Worm (Caenorhabditis elegans) whole organism, early embryonic: ENCODE results near the gene W07G4.2.

Experiments
- B0310.2 ChIP-seq: sonication (generic microtip); optimal IDR thresholded peaks from 2 replicates; lab custom pipeline; 2016; ENCODE audit warnings: mild to moderate bottlenecking, missing genetic modification characterization, missing compliant biosample characterization
- F13C5.2 ChIP-seq: sonication (generic microtip); optimal IDR thresholded peaks from 2 replicates; lab custom pipeline; 2017; ENCODE audit warnings: mild to moderate bottlenecking, missing genetic modification characterization, inconsistent platforms, missing compliant biosample characterization
- aly-1 ChIP-seq: sonication (generic microtip); optimal IDR thresholded peaks from 2 replicates; lab custom pipeline; 2016; ENCODE audit warnings: missing genetic modification characterization, missing compliant biosample characterization
- ama-1 ChIP-seq: fragments of 150-350 bp; optimal IDR thresholded peaks from 2 replicates; lab custom pipeline; 2014
- ceh-13 ChIP-seq: fragments of 200-800 bp; sonication (Bioruptor generic); optimal IDR thresholded peaks from 2 replicates; lab custom pipeline; 2018; ENCODE audit warnings: mild to moderate bottlenecking, missing genetic modification characterization, missing compliant biosample characterization
- ceh-36 ChIP-seq: sonication (generic microtip); optimal IDR thresholded peaks from 2 replicates; lab custom pipeline; 2016; ENCODE audit warnings: missing genetic modification characterization, inconsistent platforms, missing compliant biosample characterization
- ets-7 ChIP-seq: sonication (generic microtip); optimal IDR thresholded peaks from 2 replicates; lab custom pipeline; 2016; ENCODE audit warnings: missing genotype, missing genetic modification characterization, missing compliant biosample characterization
- flt-1 ChIP-seq: fragments of 200-800 bp; sonication (Bioruptor generic); IDR thresholded peaks from 2 replicates; pipeline ENCODE4 v1.3.6; 2022; ENCODE audit warnings: missing genetic modification characterization, missing compliant biosample characterization
- hmbx-1 ChIP-seq: sonication (generic microtip); optimal IDR thresholded peaks from 2 replicates; lab custom pipeline; 2016; ENCODE audit warnings: mild to moderate bottlenecking, missing genetic modification characterization, missing compliant biosample characterization
- hmg-4 ChIP-seq: fragments of 200-800 bp; sonication (Bioruptor generic); optimal IDR thresholded peaks from 2 replicates; lab custom pipeline; 2018; ENCODE audit warnings: mild to moderate bottlenecking, missing genetic modification characterization, missing compliant biosample characterization
- hnd-1 ChIP-seq: sonication (generic microtip); optimal IDR thresholded peaks from 2 replicates; lab custom pipeline; 2016; ENCODE audit warnings: missing genetic modification characterization, missing compliant biosample characterization
- pes-1 ChIP-seq: fragments of 200-800 bp; sonication (Bioruptor generic); IDR thresholded peaks from 2 replicates; pipeline ENCODE4 v1.3.6; 2022; ENCODE audit warnings: missing genetic modification reagents, missing genetic modification characterization, missing compliant biosample characterization
- scrt-1 ChIP-seq: fragments of 200-800 bp; sonication (Bioruptor generic); IDR thresholded peaks from 2 replicates; pipeline ENCODE4 v1.3.6; 2022; ENCODE audit warnings: missing genetic modification characterization, missing compliant biosample characterization
- sea-1 ChIP-seq: fragments of 200-800 bp; sonication (Bioruptor generic); conservative IDR thresholded peaks from 2 replicates; pipeline ENCODE4 v1.3.6; 2022; ENCODE audit warnings: missing genetic modification characterization, missing compliant biosample characterization
- tbx-11 ChIP-seq: fragments of 200-800 bp; sonication (Bioruptor generic); IDR thresholded peaks from 2 replicates; pipeline ENCODE4 v1.3.6; 2022; ENCODE audit warnings: missing genetic modification characterization, missing compliant biosample characterization
- tbx-37 ChIP-seq: fragments of 200-800 bp; sonication (Bioruptor generic); conservative IDR thresholded peaks from 2 replicates; pipeline ENCODE4 v1.3.6; 2022; ENCODE audit warnings: missing genetic modification reagents, missing genetic modification characterization, missing compliant biosample characterization
- tra-4 ChIP-seq: sonication (generic microtip); optimal IDR thresholded peaks from 2 replicates; lab custom pipeline; 2017; ENCODE audit warnings: missing genetic modification characterization, missing compliant biosample characterization

The W07G4.2 gene

DNA sequence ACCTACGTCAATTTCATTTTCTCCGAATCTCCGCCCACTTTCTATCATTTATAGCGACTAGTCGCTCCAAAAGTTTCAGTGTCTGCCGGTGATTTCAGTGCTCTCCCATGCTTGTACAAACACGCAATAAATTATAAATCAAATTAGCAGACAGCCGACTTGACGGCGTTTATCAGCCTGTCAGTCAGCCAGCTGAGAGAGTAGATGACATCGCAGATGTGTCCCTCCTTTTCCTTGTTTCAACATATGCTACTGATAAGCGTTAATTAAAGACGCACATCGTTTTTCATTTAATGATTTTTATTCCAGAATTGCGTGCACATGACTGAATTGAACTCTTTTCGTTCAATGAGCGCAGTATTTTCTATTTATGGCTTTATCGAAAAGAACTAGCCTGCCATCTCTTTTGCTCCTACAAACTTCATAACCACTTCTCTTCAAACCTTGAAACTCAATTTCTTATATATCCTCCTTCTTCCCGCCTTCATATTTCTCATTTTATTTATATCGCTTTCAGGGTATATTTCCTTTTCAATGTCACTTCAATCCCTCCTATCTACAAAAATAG is 6.9 kb upstream of the W07G4.2 start, which contains the start of gene lap-2:
lap-2 (plus strand) TSS at position 518 of the 568 bp plus-strand sequence.
- TF ChIP-seq ceh-13 (GFP tag; lab: Kevin White, UChicago), result no peak
- TF ChIP-seq hmbx-1 (tag; lab: Kevin White, UChicago), result no peak
- no peak for TF ChIP-seq aly-1 (tag; lab: Kevin White, UChicago)
- no peak for TF ChIP-seq pes-1 (GFP tag; lab: Robert Waterston, UW)

DNA sequence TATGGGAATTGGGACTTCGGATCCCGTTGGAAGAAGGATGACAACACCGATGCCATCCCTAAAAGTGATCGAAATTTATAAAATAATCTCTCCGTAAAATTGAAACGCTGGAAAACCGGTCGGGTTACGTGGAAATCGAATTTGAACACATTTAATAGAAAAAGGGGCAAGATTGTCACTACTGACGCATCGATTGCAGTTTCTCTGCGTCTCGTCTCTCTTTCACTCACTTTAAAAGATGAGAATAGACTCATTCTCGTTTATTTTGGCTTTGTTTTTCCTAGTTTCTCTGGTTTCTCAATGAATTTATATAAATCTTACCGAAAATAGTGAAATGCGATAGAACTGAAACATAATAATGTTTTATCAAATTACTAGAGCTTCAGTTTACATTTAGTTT is 5.3 kb upstream of the W07G4.2 start, which contains the start of gene scyl-1:
scyl-1 (minus strand) TSS at position 56 of the 400 bp plus-strand sequence.
- TF ChIP-seq F13C5.2 (tag; lab: Kevin White, UChicago), result peak; percentile 11
- no peak for TF ChIP-seq ama-1 (lab: Kevin White, UChicago)
- peak; percentile 31; the same call in 1 of the 2 replicates for TF ChIP-seq flt-1 (GFP tag; lab: Robert Waterston, UW)
- 0 out of 2 replicates have a peak, but pooled peaks have one; percentile 16 for TF ChIP-seq tbx-37 (GFP tag; lab: Robert Waterston, UW)

DNA sequence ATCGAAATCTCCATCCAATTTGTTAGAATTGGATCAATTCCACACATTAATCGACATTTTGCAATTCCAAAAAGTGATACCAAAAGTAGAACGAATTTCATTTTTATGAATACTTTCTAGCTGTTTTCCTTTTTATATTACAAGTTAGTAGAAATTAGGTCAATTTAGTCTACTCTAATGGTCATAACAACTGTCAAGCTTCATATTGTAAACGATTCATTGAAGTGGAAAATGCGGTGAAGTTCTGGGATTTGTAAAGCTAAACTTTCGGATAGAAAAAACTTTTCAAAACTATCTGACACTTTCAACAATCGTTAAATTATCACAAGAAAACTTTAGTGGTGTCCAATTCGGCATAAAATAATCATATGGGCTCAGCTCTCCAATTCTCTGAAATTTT is 1.8 kb downstream of the W07G4.2 start, which contains the start of gene W07G4.7:
W07G4.7 (minus strand) TSS at position 101 of the 400 bp plus-strand sequence.
- TF ChIP-seq tbx-37 (GFP tag; lab: Robert Waterston, UW), result no peak
- TF ChIP-seq tra-4 (tag; lab: Kevin White, UChicago), result no peak
- no peak for TF ChIP-seq aly-1 (tag; lab: Kevin White, UChicago)
- no peak for TF ChIP-seq B0310.2 (tag; lab: Kevin White, UChicago)
- TF ChIP-seq hmbx-1 (tag; lab: Kevin White, UChicago), result no peak
- TF ChIP-seq hmg-4, result no peak
- no peak for TF ChIP-seq ets-7
- TF ChIP-seq F13C5.2 (tag; lab: Kevin White, UChicago), result no peak
- TF ChIP-seq sea-1 (GFP tag; lab: Robert Waterston, UW), result no peak
- no peak for TF ChIP-seq ceh-36 (tag; lab: Kevin White, UChicago)
- TF ChIP-seq flt-1 (GFP tag; lab: Robert Waterston, UW), result no peak
- no peak for TF ChIP-seq scrt-1 (GFP tag; lab: Robert Waterston, UW)
- no peak for TF ChIP-seq tbx-11 (GFP tag; lab: Robert Waterston, UW)
- no peak for TF ChIP-seq ama-1 (lab: Kevin White, UChicago)

DNA sequence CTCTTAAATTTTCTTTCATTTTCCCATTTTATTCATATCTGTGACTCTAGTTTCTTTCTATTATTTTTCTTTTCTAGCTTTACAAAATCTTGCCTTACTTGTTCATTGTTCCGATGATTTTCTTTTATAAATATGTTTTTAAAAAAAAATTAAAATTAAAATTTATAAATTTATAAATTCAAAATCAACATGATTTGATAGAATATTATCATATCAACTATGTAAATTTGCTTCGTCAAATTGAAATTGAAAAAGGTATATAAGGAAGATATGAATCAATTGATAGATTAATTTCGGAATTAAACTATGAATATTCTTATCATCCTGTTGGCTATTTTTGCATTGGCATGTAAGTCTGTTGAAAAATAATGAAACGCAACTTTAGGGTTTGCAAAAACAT is 3.1 kb downstream of the W07G4.2 start, which contains the start of gene W07G4.1:
W07G4.1 (plus strand) TSS at position 301 of the 400 bp plus-strand sequence.
- TF ChIP-seq flt-1 (GFP tag; lab: Robert Waterston, UW) (no peak), hmbx-1 (tag; lab: Kevin White, UChicago) (no peak), tra-4 (tag; lab: Kevin White, UChicago) (no peak), sea-1 (GFP tag; lab: Robert Waterston, UW) (no peak), ceh-13 (GFP tag; lab: Kevin White, UChicago) (no peak), aly-1 (tag; lab: Kevin White, UChicago) (no peak), hmg-4 (no peak), pes-1 (GFP tag; lab: Robert Waterston, UW) (no peak), ets-7 (no peak), B0310.2 (tag; lab: Kevin White, UChicago) (no peak), tbx-11 (GFP tag; lab: Robert Waterston, UW) (no peak), ceh-36 (tag; lab: Kevin White, UChicago) (no peak), scrt-1 (GFP tag; lab: Robert Waterston, UW) (no peak), F13C5.2 (tag; lab: Kevin White, UChicago) (no peak)

DNA sequence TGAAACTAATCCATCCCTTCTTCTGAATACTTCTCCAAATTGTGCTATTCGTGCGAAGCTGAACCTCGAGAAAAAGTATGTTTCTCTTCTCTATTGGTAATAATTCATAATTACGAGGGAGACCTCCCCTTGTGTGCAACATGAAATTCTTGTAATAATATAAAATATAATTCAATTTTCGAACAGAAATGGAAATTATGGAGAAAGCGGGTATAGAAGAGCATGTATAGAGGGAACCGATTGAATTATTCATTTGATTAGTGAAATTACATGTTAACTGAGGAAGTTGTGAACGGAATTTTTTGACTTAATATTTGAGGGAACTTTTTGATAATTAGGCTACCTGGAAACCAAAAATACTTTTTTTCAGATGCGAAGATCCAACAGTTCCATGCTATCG is 7.5 kb downstream of the W07G4.2 start:
- TF ChIP-seq F13C5.2 (tag; lab: Kevin White, UChicago) (no peak), hnd-1 (no peak), tbx-11 (GFP tag; lab: Robert Waterston, UW) (no peak), scrt-1 (GFP tag; lab: Robert Waterston, UW) (no peak), ceh-13 (GFP tag; lab: Kevin White, UChicago) (no peak), hmg-4 (no peak), pes-1 (GFP tag; lab: Robert Waterston, UW) (no peak), tbx-37 (GFP tag; lab: Robert Waterston, UW) (no peak), flt-1 (GFP tag; lab: Robert Waterston, UW) (no peak), tra-4 (tag; lab: Kevin White, UChicago) (no peak), ets-7 (no peak), B0310.2 (tag; lab: Kevin White, UChicago) (no peak), ceh-36 (tag; lab: Kevin White, UChicago) (no peak)

DNA sequence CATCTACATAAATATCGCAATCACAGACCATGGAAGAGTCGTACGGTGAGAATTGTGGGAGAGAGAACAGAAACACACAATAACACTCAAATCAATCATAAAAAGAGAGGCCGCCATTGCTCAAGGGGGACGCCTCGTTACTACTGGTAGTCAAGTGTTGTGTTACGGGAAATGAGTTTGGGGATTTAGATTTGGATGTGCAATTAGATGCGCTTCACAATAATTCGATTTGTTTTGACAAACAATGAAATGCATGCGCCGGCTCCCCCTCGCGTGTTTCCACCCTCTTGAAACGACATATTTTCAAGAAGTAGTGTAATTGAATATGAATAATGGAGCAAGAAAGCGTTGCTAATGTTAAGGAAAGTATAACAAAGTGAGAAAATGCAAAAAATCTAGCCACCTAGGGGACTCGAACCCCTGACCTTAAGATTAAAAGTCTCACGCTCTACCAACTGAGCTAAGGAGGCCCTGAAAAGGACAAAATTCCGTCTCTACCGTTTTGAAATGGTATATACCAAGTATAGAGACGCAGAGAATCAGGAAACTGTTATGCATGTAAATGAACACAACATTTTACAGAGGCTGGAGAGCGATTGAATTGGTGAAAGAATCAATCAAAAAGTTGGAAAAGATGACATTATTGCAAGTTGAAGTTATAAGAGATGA is 9.6 kb downstream of the W07G4.2 start:
- no peak for TF ChIP-seq scrt-1 (GFP tag; lab: Robert Waterston, UW)
- no peak for TF ChIP-seq ceh-13 (GFP tag; lab: Kevin White, UChicago)
- no peak for TF ChIP-seq aly-1 (tag; lab: Kevin White, UChicago)
- no peak for TF ChIP-seq B0310.2 (tag; lab: Kevin White, UChicago)
- no peak for TF ChIP-seq tbx-37 (GFP tag; lab: Robert Waterston, UW)
- no peak for TF ChIP-seq ceh-36 (tag; lab: Kevin White, UChicago)
- TF ChIP-seq hmg-4, result no peak

DNA sequence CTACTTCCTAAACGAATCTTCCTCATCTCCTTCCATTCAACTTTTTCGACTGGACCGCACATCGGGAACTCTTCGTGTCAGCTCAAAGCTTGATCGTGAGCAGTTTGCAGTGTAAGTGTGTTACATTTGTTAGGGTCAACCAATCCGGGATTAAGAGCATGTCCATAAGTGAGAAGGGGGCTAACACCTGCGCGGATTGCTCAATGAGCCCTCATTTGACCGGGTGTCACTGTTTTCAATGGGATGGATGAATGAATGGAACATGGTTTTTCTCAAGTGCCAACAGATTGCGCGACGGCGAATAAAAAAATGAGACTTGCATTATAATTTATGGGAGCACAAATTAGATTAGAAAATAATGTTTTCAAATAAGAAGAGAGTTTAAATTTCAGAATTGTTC is 11.1 kb downstream of the W07G4.2 start:
- TF ChIP-seq scrt-1 (GFP tag; lab: Robert Waterston, UW) (no peak), flt-1 (GFP tag; lab: Robert Waterston, UW) (no peak), hmbx-1 (tag; lab: Kevin White, UChicago) (no peak), ama-1 (lab: Kevin White, UChicago) (no peak), sea-1 (GFP tag; lab: Robert Waterston, UW) (no peak), tbx-11 (GFP tag; lab: Robert Waterston, UW) (no peak), tra-4 (tag; lab: Kevin White, UChicago) (no peak), aly-1 (tag; lab: Kevin White, UChicago) (no peak), B0310.2 (tag; lab: Kevin White, UChicago) (no peak), ceh-13 (GFP tag; lab: Kevin White, UChicago) (no peak), hmg-4 (no peak), hnd-1 (no peak), ceh-36 (tag; lab: Kevin White, UChicago) (no peak), tbx-37 (GFP tag; lab: Robert Waterston, UW) (no peak), pes-1 (GFP tag; lab: Robert Waterston, UW) (no peak), F13C5.2 (tag; lab: Kevin White, UChicago) (no peak), ets-7 (no peak)
